3 fruit fly cellular contexts compared by ENCODE assay signal in genomic region chr3L:3626069-3626468, dm6.
TF ChIP-seq lines count a peak whose summit lies in the region.

Gene dar1, plus strand, starts transcription at chr3L:3626352.

TF ChIP-seq in whole organism, embryonic, 481 proteins besides CTCF, POLR2A, EP300 and RAD21 (continued from another document and continues in another):
- TF ChIP-seq dysf (GFP tag; IDR thresholded peaks at IDR 0.05; lab: Robert Waterston, UW) (0 out of 3 replicates have a peak, but pooled peaks have one; percentile 29), CG7987 (GFP tag; optimal IDR thresholded peaks at IDR 0.05; lab: Kevin White, UChicago) (no peak), CG9215 (GFP tag; IDR thresholded peaks at IDR 0.05; lab: Robert Waterston, UW) (no peak), CG10267 (tag; optimal IDR thresholded peaks at IDR 0.05; lab: Kevin White, UChicago) (no peak), CG10543 (GFP tag; optimal IDR thresholded peaks at IDR 0.05; lab: Kevin White, UChicago) (peak; percentile 34), Oli (tag; optimal IDR thresholded peaks at IDR 0.05; lab: Kevin White, UChicago) (no peak), sc (optimal IDR thresholded peaks at IDR 0.05; lab: Kevin White, UChicago) (no peak), sc (GFP tag; optimal IDR thresholded peaks at IDR 0.05; lab: Kevin White, UChicago) (no peak), bowl (GFP tag; IDR thresholded peaks at IDR 0.05; lab: Robert Waterston, UW) (no peak), shn (GFP tag; optimal IDR thresholded peaks at IDR 0.05; lab: Kevin White, UChicago) (no peak), CG14014 (GFP tag; IDR thresholded peaks at IDR 0.05; lab: Robert Waterston, UW) (peak; percentile 9; the same call in 1 of the 2 replicates), Hmx (GFP tag; optimal IDR thresholded peaks at IDR 0.05; lab: Kevin White, UChicago) (no peak), oc (tag; optimal IDR thresholded peaks at IDR 0.05; lab: Kevin White, UChicago) (peak; percentile 10), CG34224 (GFP tag; IDR thresholded peaks at IDR 0.05; lab: Robert Waterston, UW; ENCODE audit: partially characterized antibody) (peak; percentile 73), CG12744 (GFP tag; optimal IDR thresholded peaks at IDR 0.05; lab: Kevin White, UChicago) (no peak), Rfx (GFP tag; IDR thresholded peaks at IDR 0.05; lab: Robert Waterston, UW) (peak; percentile 29; the same call in 1 of the 2 replicates), Lhr (GFP tag; optimal IDR thresholded peaks at IDR 0.05; lab: Kevin White, UChicago) (no peak), vnd (GFP tag; IDR thresholded peaks at IDR 0.05; lab: Robert Waterston, UW; ENCODE audit: partially characterized antibody) (0 out of 3 replicates have a peak, but pooled peaks have one; percentile 21), dpn (GFP tag; optimal IDR thresholded peaks at IDR 0.05; lab: Kevin White, UChicago) (no peak), CG2889 (GFP tag; IDR thresholded peaks at IDR 0.05; lab: Robert Waterston, UW) (no peak), Hey (tag; optimal IDR thresholded peaks at IDR 0.05; lab: Kevin White, UChicago) (no peak), Fer2 (tag; optimal IDR thresholded peaks at IDR 0.05; lab: Kevin White, UChicago) (no peak), crp (GFP tag; optimal IDR thresholded peaks at IDR 0.05; lab: Kevin White, UChicago) (peak in 1 of 2 experiments; percentile 42), CG13287 (GFP tag; IDR thresholded peaks at IDR 0.05; lab: Robert Waterston, UW; ENCODE audit: partially characterized antibody) (peak; percentile 53; the same call in 1 of the 2 replicates), CG1603 (tag; optimal IDR thresholded peaks at IDR 0.05; lab: Kevin White, UChicago) (no peak), CG10366 (GFP tag; IDR thresholded peaks at IDR 0.05; lab: Robert Waterston, UW) (no peak), sim (GFP tag; IDR thresholded peaks at IDR 0.05; lab: Robert Waterston, UW) (0 out of 2 replicates have a peak, but pooled peaks have one; percentile 40), z (GFP tag; IDR thresholded peaks at IDR 0.05; lab: Robert Waterston, UW) (0 out of 3 replicates have a peak, but pooled peaks have one; percentile 32), CG6175 (GFP tag; IDR thresholded peaks at IDR 0.05; lab: Robert Waterston, UW) (peak; percentile 54; the same call in 1 of the 3 replicates), Trl (optimal IDR thresholded peaks at IDR 0.05; lab: Kevin White, UChicago) (peak; percentile 81 to 93), Trl (GFP tag; optimal IDR thresholded peaks at IDR 0.05; lab: Kevin White, UChicago) (peak; percentile 8), CG17612 (GFP tag; IDR thresholded peaks at IDR 0.05; lab: Robert Waterston, UW) (no peak), slou (GFP tag; optimal IDR thresholded peaks at IDR 0.05; lab: Kevin White, UChicago) (no peak), CG6791 (GFP tag; IDR thresholded peaks at IDR 0.05; lab: Robert Waterston, UW; ENCODE audit: partially characterized antibody) (peak; percentile 40; the same call in 1 of the 3 replicates), CG14441 (GFP tag; IDR thresholded peaks at IDR 0.05; lab: Robert Waterston, UW) (0 out of 2 replicates have a peak, but pooled peaks have one; percentile 10), nmo (GFP tag; optimal IDR thresholded peaks at IDR 0.05; lab: Kevin White, UChicago) (no peak), Adf1 (GFP tag; IDR thresholded peaks at IDR 0.05; lab: Robert Waterston, UW) (peak; percentile 40; the same call in 1 of the 2 replicates), Hmr (GFP tag; optimal IDR thresholded peaks at IDR 0.05; lab: Kevin White, UChicago) (no peak), tll (GFP tag; optimal IDR thresholded peaks at IDR 0.05; lab: Kevin White, UChicago) (peak in 1 of 2 experiments; percentile 80), Opbp (GFP tag; IDR thresholded peaks at IDR 0.05; lab: Robert Waterston, UW; ENCODE audit: partially characterized antibody) (0 out of 3 replicates have a peak, but pooled peaks have one; percentile 54)

TF ChIP-seq in whole organism, prepupa, 60 proteins besides CTCF, POLR2A, EP300 and RAD21 (continued from another document):
- TF ChIP-seq net (GFP tag; optimal IDR thresholded peaks at IDR 0.05; lab: Kevin White, UChicago) = peak; percentile 26
- no peak for TF ChIP-seq CG34406 (GFP tag; optimal IDR thresholded peaks at IDR 0.05; lab: Kevin White, UChicago)
- 0 out of 2 replicates have a peak, but pooled peaks have one; percentile 13 for TF ChIP-seq CG11294 (GFP tag; IDR thresholded peaks at IDR 0.05; lab: Robert Waterston, UW)

TF ChIP-seq in whole organism, wandering third instar larva, 38 proteins besides CTCF, POLR2A, EP300 and RAD21 (continued from another document):
- peak; percentile 88 to 89 for TF ChIP-seq dl (GFP tag; optimal IDR thresholded peaks at IDR 0.05; lab: Kevin White, UChicago; ENCODE audit: insufficient read depth in 1 of 2, partially characterized antibody in 2 of 2)
TF ChIP-seq in whole organism, wandering third instar larva: peak in this region for 10.
